Worm (Caenorhabditis elegans) whole organism, L2 larva: Measurements from ENCODE around the gene F34D10.3.

ENCODE experiments used
- ama-1 ChIP-seq: fragments of 150-350 bp; optimal IDR thresholded peaks from 2 replicates; lab custom pipeline; 2018; ENCODE audit warnings: inconsistent platforms
- blmp-1 ChIP-seq: sonication (generic microtip); optimal IDR thresholded peaks from 2 replicates; lab custom pipeline; 2017; ENCODE audit warnings: missing genetic modification characterization, mild to moderate bottlenecking, missing compliant biosample characterization, antibody characterized with exemption, moderate library complexity; ENCODE audit not compliant: insufficient read depth
- elt-1 ChIP-seq: fragments of 150-350 bp; optimal IDR thresholded peaks from 2 replicates; lab custom pipeline; 2014; ENCODE audit warnings: missing biosample characterization, missing genetic modification characterization
- lin-39 ChIP-seq: fragments of 150-350 bp; optimal IDR thresholded peaks from 2 replicates; lab custom pipeline; 2014; ENCODE audit warnings: missing biosample characterization, missing genetic modification reagents, missing genetic modification characterization
- lsy-2 ChIP-seq, 2 experiments: fragments of 150-350 bp in 1 of 2; sonication (generic microtip) in 1 of 2; optimal IDR thresholded peaks; 2 replicates each; lab custom pipeline; 2014 to 2017; ENCODE audit warnings: missing biosample characterization in 2 of 2, missing genetic modification characterization in 2 of 2
- mab-5 ChIP-seq: fragments of 150-350 bp; optimal IDR thresholded peaks from 2 replicates; lab custom pipeline; 2014; ENCODE audit warnings: missing biosample characterization, missing genetic modification characterization
- mbf-1 ChIP-seq: sonication (generic microtip); optimal IDR thresholded peaks from 2 replicates; lab custom pipeline; 2017; ENCODE audit warnings: missing biosample characterization, missing genetic modification characterization
- nhr-11 ChIP-seq: fragments of 150-350 bp; optimal IDR thresholded peaks from 2 replicates; lab custom pipeline; 2014; ENCODE audit warnings: missing biosample characterization, missing genetic modification characterization
- nhr-77 ChIP-seq: fragments of 150-350 bp; optimal IDR thresholded peaks from 2 replicates; lab custom pipeline; 2014; ENCODE audit warnings: missing biosample characterization, missing genetic modification characterization
- skn-1 ChIP-seq: sonication (generic microtip); optimal IDR thresholded peaks from 2 replicates; lab custom pipeline; 2017; ENCODE audit warnings: missing biosample characterization, missing genetic modification characterization
- unc-39 ChIP-seq: fragments of 150-350 bp; optimal IDR thresholded peaks from 2 replicates; lab custom pipeline; 2014; ENCODE audit warnings: missing biosample characterization, missing genetic modification characterization

- TF ChIP-seq lsy-2 (tag; optimal IDR thresholded peaks at IDR 0.05; lab: Kevin White, UChicago) (no peak), lin-39 (tag; lab: Kevin White, UChicago) (no peak), nhr-77 (no peak), skn-1 (tag; lab: Kevin White, UChicago) (no peak), elt-1 (tag; lab: Kevin White, UChicago) (no peak), nhr-11 (tag; lab: Kevin White, UChicago) (no peak), mab-5 (tag; lab: Kevin White, UChicago) (no peak), mbf-1 (tag; lab: Kevin White, UChicago) (no peak), blmp-1 (tag; lab: Kevin White, UChicago) (no peak), ama-1 (lab: Kevin White, UChicago) (no peak), unc-39 (tag; lab: Kevin White, UChicago) (no peak)
Observed at ce11 chrIII:3716073-3716659, 17.9 kb upstream of the F34D10.3 start.
